Fruit fly (Drosophila melanogaster): ENCODE measurements around the gene RpL3.
A peak's percentile ranks its signal among the peaks of the same experiment; 100 is the strongest.

Gene RpL3

dm6 chr3R:11211291-11212061 is 10.2 kb upstream of the RpL3 start (continued):
- TF ChIP-seq trem (tag; optimal IDR thresholded peaks at IDR 0.05): peak; percentile 39
- TF ChIP-seq CG6654 (GFP tag; optimal IDR thresholded peaks at IDR 0.05): peak; percentile 19
- peak in 1 of 2 experiments; percentile 5 for TF ChIP-seq tll (GFP tag; optimal IDR thresholded peaks at IDR 0.05)
- TF ChIP-seq vvl (GFP tag; IDR thresholded peaks at IDR 0.05): peak; percentile 81
- peak; percentile 78 for TF ChIP-seq ken (GFP tag; IDR thresholded peaks at IDR 0.05)
- peak; percentile 53 for TF ChIP-seq zen (tag; optimal IDR thresholded peaks at IDR 0.05)
- peak; percentile 58 for TF ChIP-seq Myb (GFP tag; optimal IDR thresholded peaks at IDR 0.05)
- peak; percentile 37 for TF ChIP-seq CG9437 (GFP tag; optimal IDR thresholded peaks at IDR 0.05)
- peak; percentile 57 for TF ChIP-seq slou (GFP tag; optimal IDR thresholded peaks at IDR 0.05)
- TF ChIP-seq fd102C (GFP tag; optimal IDR thresholded peaks at IDR 0.05): peak; percentile 11
- peak; percentile 94 for TF ChIP-seq CG12769 (tag; optimal IDR thresholded peaks at IDR 0.05)
- peak; percentile 57 for TF ChIP-seq fd3F (GFP tag; optimal IDR thresholded peaks at IDR 0.05)
- peak; percentile 87 for TF ChIP-seq kah (GFP tag; optimal IDR thresholded peaks at IDR 0.05)
- peak; percentile 74 for TF ChIP-seq dmrt99B (tag; optimal IDR thresholded peaks at IDR 0.05)
- TF ChIP-seq az2 (GFP tag; optimal IDR thresholded peaks at IDR 0.05): peak; percentile 75
- peak; percentile 5 for TF ChIP-seq CG18011 (GFP tag; optimal IDR thresholded peaks at IDR 0.05)
- no peak for TF ChIP-seq Hmx (GFP tag; optimal IDR thresholded peaks at IDR 0.05)
- TF ChIP-seq CG15073 (GFP tag; optimal IDR thresholded peaks at IDR 0.05): no peak
- peak; percentile 60 for TF ChIP-seq ftz-f1 (GFP tag; optimal IDR thresholded peaks at IDR 0.05)
- TF ChIP-seq CG16815 (GFP tag; optimal IDR thresholded peaks at IDR 0.05): peak; percentile 55
- TF ChIP-seq Spps (tag; optimal IDR thresholded peaks at IDR 0.05): no peak
- peak; percentile 61 for TF ChIP-seq CG9727 (GFP tag; optimal IDR thresholded peaks at IDR 0.05)
- TF ChIP-seq phol (tag; optimal IDR thresholded peaks at IDR 0.05): peak; percentile 64
- TF ChIP-seq chn (GFP tag; optimal IDR thresholded peaks at IDR 0.05): peak; percentile 57
- TF ChIP-seq jumu (GFP tag; optimal IDR thresholded peaks at IDR 0.05): peak; percentile 61
- peak; percentile 34 for TF ChIP-seq Sry-δ (GFP tag; optimal IDR thresholded peaks at IDR 0.05)
- peak; percentile 63; the same call in 2 of the 3 replicates for TF ChIP-seq CG11695 (GFP tag; IDR thresholded peaks at IDR 0.05)
- TF ChIP-seq Ada2b (GFP tag; IDR thresholded peaks at IDR 0.05): peak; percentile 73
- TF ChIP-seq pros (GFP tag; optimal IDR thresholded peaks at IDR 0.05): peak; percentile 34
- TF ChIP-seq Oaz (GFP tag; IDR thresholded peaks at IDR 0.05): peak; percentile 45
- TF ChIP-seq CG10366 (GFP tag; IDR thresholded peaks at IDR 0.05): peak; percentile 75
- 0 out of 2 replicates have a peak, but pooled peaks have one; percentile 31 for TF ChIP-seq bbx (GFP tag; IDR thresholded peaks at IDR 0.05; ENCODE audit: partially characterized antibody)
- TF ChIP-seq Blimp-1 (GFP tag; optimal IDR thresholded peaks at IDR 0.05): peak; percentile 56
- TF ChIP-seq luna (GFP tag; optimal IDR thresholded peaks at IDR 0.05): peak; percentile 42
- TF ChIP-seq repo (GFP tag; optimal IDR thresholded peaks at IDR 0.05): peak; percentile 51
- TF ChIP-seq CG9817 (tag; optimal IDR thresholded peaks at IDR 0.05): peak; percentile 65
- TF ChIP-seq kay (GFP tag; optimal IDR thresholded peaks at IDR 0.05): peak; percentile 84
- TF ChIP-seq nau (GFP tag; optimal IDR thresholded peaks at IDR 0.05): peak; percentile 12
- no peak for TF ChIP-seq trh (GFP tag; optimal IDR thresholded peaks at IDR 0.05)
- TF ChIP-seq corto (GFP tag; optimal IDR thresholded peaks at IDR 0.05): no peak
- peak; percentile 67 for TF ChIP-seq CG31224 (GFP tag; IDR thresholded peaks at IDR 0.05)
- no peak for TF ChIP-seq en (GFP tag; optimal IDR thresholded peaks at IDR 0.05)
- peak; percentile 62 for TF ChIP-seq seq (GFP tag; IDR thresholded peaks at IDR 0.05)
- TF ChIP-seq esg (GFP tag; conservative IDR thresholded peaks at IDR 0.05): peak; percentile 52
- peak; percentile 35; the same call in 1 of the 3 replicates for TF ChIP-seq Optix (GFP tag; IDR thresholded peaks at IDR 0.05)
- peak; percentile 43 for TF ChIP-seq CG1832 (GFP tag; optimal IDR thresholded peaks at IDR 0.05)
- peak; percentile 63 for TF ChIP-seq CG13424 (tag; optimal IDR thresholded peaks at IDR 0.05)
- TF ChIP-seq gro (GFP tag; optimal IDR thresholded peaks at IDR 0.05): peak; percentile 70
